Worm (Caenorhabditis elegans) whole organism, young adult: ENCODE results near the gene srx-19.

Experiments used
- C06A6.2 ChIP-seq: fragments of 200-800 bp; sonication (Bioruptor generic); conservative IDR thresholded peaks from 2 replicates; pipeline ENCODE4 v1.3.6; 2022; ENCODE audit warnings: missing genetic modification characterization, missing compliant biosample characterization
- F39B2.1 ChIP-seq: fragments of 200-800 bp; sonication (Bioruptor generic); IDR thresholded peaks from 2 replicates; pipeline ENCODE4 v1.3.6; 2022; ENCODE audit warnings: missing genetic modification reagents, missing genetic modification characterization, missing compliant biosample characterization
- F57A8.1 ChIP-seq: fragments of 200-800 bp; sonication (Bioruptor generic); optimal IDR thresholded peaks from 2 replicates; lab custom pipeline; 2018; ENCODE audit warnings: mild to moderate bottlenecking, missing genetic modification characterization, moderate library complexity, missing compliant biosample characterization
- F57C9.4 ChIP-seq: sonication (generic microtip); optimal IDR thresholded peaks from 2 replicates; lab custom pipeline; 2017; ENCODE audit warnings: mild to moderate bottlenecking, missing genetic modification characterization, missing compliant biosample characterization
- Y53F4B.3 ChIP-seq: fragments of 200-800 bp; sonication (Bioruptor generic); IDR thresholded peaks from 2 replicates; pipeline ENCODE4 v1.3.6; 2022; ENCODE audit warnings: missing genetic modification reagents, missing genetic modification characterization, missing compliant biosample characterization
- Y95B8A.8 ChIP-seq: fragments of 200-800 bp; sonication (Bioruptor generic); IDR thresholded peaks from 2 replicates; pipeline ENCODE4 v1.3.6; 2022; ENCODE audit warnings: missing genetic modification reagents, missing genetic modification characterization, missing compliant biosample characterization
- ama-1 ChIP-seq, 3 experiments: fragments of 150-350 bp in 1 of 3; sonication (generic microtip) in 2 of 3; optimal IDR thresholded peaks; 2 replicates each; lab custom pipeline; 2014 to 2018; ENCODE audit warnings: missing biosample characterization in 2 of 3, missing genetic modification characterization in 2 of 3, missing genetic modification reagents in 2 of 3
- aptf-2 ChIP-seq: fragments of 200-800 bp; sonication (Bioruptor generic); conservative IDR thresholded peaks from 2 replicates; pipeline ENCODE4 v1.3.6; 2022; ENCODE audit warnings: missing genetic modification reagents, missing genetic modification characterization, missing compliant biosample characterization
- athp-1 ChIP-seq: sonication (generic microtip); optimal IDR thresholded peaks from 2 replicates; lab custom pipeline; 2017; ENCODE audit warnings: mild to moderate bottlenecking, missing genetic modification characterization, missing compliant biosample characterization
- attf-5 ChIP-seq: fragments of 200-800 bp; sonication (Bioruptor generic); optimal IDR thresholded peaks from 2 replicates; lab custom pipeline; 2018; ENCODE audit warnings: mild to moderate bottlenecking, missing genetic modification characterization, missing compliant biosample characterization
- cebp-2 ChIP-seq: fragments of 200-800 bp; sonication (Bioruptor generic); IDR thresholded peaks from 2 replicates; pipeline ENCODE4 v1.3.6; 2022; ENCODE audit warnings: missing genetic modification characterization, missing compliant biosample characterization
- ceh-27 ChIP-seq: fragments of 200-800 bp; sonication (Bioruptor generic); optimal IDR thresholded peaks from 2 replicates; lab custom pipeline; 2018; ENCODE audit warnings: mild to moderate bottlenecking, missing genetic modification characterization, moderate library complexity, missing compliant biosample characterization
- ceh-40 ChIP-seq: fragments of 200-800 bp; sonication (Bioruptor generic); IDR thresholded peaks from 2 replicates; pipeline ENCODE4 v1.3.6; 2022; ENCODE audit warnings: missing genetic modification characterization, missing compliant biosample characterization
- gei-17 ChIP-seq: fragments of 200-800 bp; sonication (Bioruptor generic); optimal IDR thresholded peaks from 2 replicates; lab custom pipeline; 2018; ENCODE audit warnings: mild to moderate bottlenecking, missing genetic modification characterization, missing compliant biosample characterization
- hmg-20 ChIP-seq: fragments of 200-800 bp; sonication (Bioruptor generic); IDR thresholded peaks from 2 replicates; pipeline ENCODE4 v1.3.6; 2022; ENCODE audit warnings: missing genetic modification reagents, missing genetic modification characterization, missing compliant biosample characterization
- hrde-1 ChIP-seq: sonication (generic microtip); optimal IDR thresholded peaks from 2 replicates; lab custom pipeline; 2016; ENCODE audit warnings: missing genetic modification characterization, mild to moderate bottlenecking, missing compliant biosample characterization, moderate library complexity, missing genotype, missing genetic modification reagents, borderline replicate concordance
- lag-1 ChIP-seq: fragments of 200-800 bp; sonication (Bioruptor generic); IDR thresholded peaks from 2 replicates; pipeline ENCODE4 v1.3.6; 2022; ENCODE audit warnings: missing genetic modification reagents, missing genetic modification characterization, missing compliant biosample characterization
- let-526 ChIP-seq: fragments of 200-800 bp; sonication (Bioruptor generic); IDR thresholded peaks from 2 replicates; pipeline ENCODE4 v1.3.6; 2022; ENCODE audit warnings: missing genetic modification reagents, missing genetic modification characterization, missing compliant biosample characterization
- lin-35 ChIP-seq, 3 experiments: fragments of 150-350 bp in 2 of 3; sonication (generic microtip) in 1 of 3; optimal IDR thresholded peaks; 2 replicates each; lab custom pipeline; 2014 to 2018; ENCODE audit warnings: missing biosample characterization in 3 of 3, missing genetic modification characterization in 3 of 3, missing genetic modification reagents in 3 of 3
- lin-54 ChIP-seq: fragments of 200-800 bp; sonication (Bioruptor generic); optimal IDR thresholded peaks from 2 replicates; lab custom pipeline; 2018; ENCODE audit warnings: mild to moderate bottlenecking, missing genetic modification characterization, missing compliant biosample characterization
- lsy-27 ChIP-seq: sonication (generic microtip); optimal IDR thresholded peaks from 2 replicates; lab custom pipeline; 2017; ENCODE audit warnings: missing genetic modification characterization, mild to moderate bottlenecking, missing compliant biosample characterization, antibody characterized with exemption, missing genotype, borderline replicate concordance; ENCODE audit not compliant: insufficient read depth
- mxl-1 ChIP-seq: sonication (generic microtip); optimal IDR thresholded peaks from 2 replicates; lab custom pipeline; 2016; ENCODE audit warnings: missing genetic modification characterization, missing compliant biosample characterization
- nhr-120 ChIP-seq: fragments of 200-800 bp; sonication (Bioruptor generic); IDR thresholded peaks from 2 replicates; pipeline ENCODE4 v1.3.6; 2022; ENCODE audit warnings: missing genetic modification characterization, missing compliant biosample characterization
- nhr-27 ChIP-seq: fragments of 200-800 bp; sonication (Bioruptor generic); optimal IDR thresholded peaks from 2 replicates; lab custom pipeline; 2018; ENCODE audit warnings: mild to moderate bottlenecking, missing genetic modification characterization, moderate library complexity, missing compliant biosample characterization
- repo-1 ChIP-seq: sonication (generic microtip); optimal IDR thresholded peaks from 2 replicates; lab custom pipeline; 2017; ENCODE audit warnings: mild to moderate bottlenecking, missing genetic modification characterization, missing compliant biosample characterization
- rpc-1 ChIP-seq, 2 experiments: fragments of 150-350 bp in 1 of 2; sonication (generic microtip) in 1 of 2; optimal IDR thresholded peaks; 2 replicates each; lab custom pipeline; 2014 to 2018; ENCODE audit warnings: missing biosample characterization in 1 of 2, missing genetic modification characterization in 1 of 2, missing genetic modification reagents in 1 of 2, missing genotype in 1 of 2
- sea-2 ChIP-seq: fragments of 200-800 bp; sonication (Bioruptor generic); IDR thresholded peaks from 2 replicates; pipeline ENCODE4 v1.3.6; 2022; ENCODE audit warnings: missing genetic modification characterization, missing compliant biosample characterization
- snpc-1.1 ChIP-seq: sonication (generic microtip); optimal IDR thresholded peaks from 2 replicates; lab custom pipeline; 2017; ENCODE audit warnings: missing genetic modification characterization, mild to moderate bottlenecking, missing compliant biosample characterization, antibody characterized with exemption, moderate library complexity, missing genotype, missing genetic modification reagents; ENCODE audit not compliant: insufficient read depth
- snpc-1.3 ChIP-seq: sonication (generic microtip); optimal IDR thresholded peaks from 2 replicates; lab custom pipeline; 2017; ENCODE audit warnings: missing genetic modification characterization, mild to moderate bottlenecking, missing compliant biosample characterization, antibody characterized with exemption, moderate library complexity, missing genotype, missing genetic modification reagents; ENCODE audit not compliant: insufficient read depth
- tbp1 ChIP-seq: fragments of 200-800 bp; sonication (Bioruptor generic); optimal IDR thresholded peaks from 2 replicates; lab custom pipeline; 2018; ENCODE audit warnings: mild to moderate bottlenecking, missing genetic modification characterization, missing compliant biosample characterization
- unc-62 ChIP-seq: fragments of 150-350 bp; optimal IDR thresholded peaks from 2 replicates; lab custom pipeline; 2014; ENCODE audit warnings: missing biosample characterization, missing genetic modification reagents, missing genetic modification characterization
- xnd-1 ChIP-seq: sonication (generic microtip); optimal IDR thresholded peaks from 2 replicates; lab custom pipeline; 2016; ENCODE audit warnings: missing genotype, missing genetic modification reagents, missing genetic modification characterization, missing compliant biosample characterization
- zim-3 ChIP-seq: sonication (generic microtip); optimal IDR thresholded peaks from 2 replicates; lab custom pipeline; 2017; ENCODE audit warnings: mild to moderate bottlenecking, missing genetic modification characterization, moderate library complexity, missing compliant biosample characterization
- ztf-25 ChIP-seq: fragments of 200-800 bp; sonication (Bioruptor generic); IDR thresholded peaks from 2 replicates; pipeline ENCODE4 v1.3.6; 2022; ENCODE audit warnings: missing genetic modification reagents, missing genetic modification characterization, missing compliant biosample characterization
- ztf-3 ChIP-seq: fragments of 200-800 bp; sonication (Bioruptor generic); optimal IDR thresholded peaks from 2 replicates; lab custom pipeline; 2018; ENCODE audit warnings: mild to moderate bottlenecking, missing genetic modification characterization, missing compliant biosample characterization

Gene srx-19

DNA sequence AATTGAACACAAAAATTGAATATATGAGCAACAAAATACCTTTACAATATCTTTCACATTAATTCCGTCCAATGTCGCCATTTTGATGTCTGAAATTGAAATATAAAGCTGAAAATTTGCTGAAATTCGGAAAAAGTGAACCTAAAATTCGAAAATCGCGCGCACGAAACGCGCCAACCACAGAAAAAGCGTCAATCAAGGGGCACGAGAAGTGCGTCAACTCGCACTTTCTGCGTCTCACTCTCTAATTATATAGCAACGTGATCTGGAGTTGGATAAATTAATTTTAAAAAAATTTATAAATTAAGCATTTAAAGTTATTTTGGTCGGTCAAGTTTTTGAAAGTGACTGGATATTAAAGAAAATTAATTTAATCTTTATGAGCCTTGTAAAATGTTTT is 46.3 kb downstream of the srx-19 start, which contains the start of gene ruvb-2 (continued):
- TF ChIP-seq mxl-1 (tag; lab: Kevin White, UChicago) = no peak
- TF ChIP-seq ama-1 (optimal IDR thresholded peaks at IDR 0.05; lab: Kevin White, UChicago) = no peak
- TF ChIP-seq ama-1 (GFP tag; optimal IDR thresholded peaks at IDR 0.05; lab: Kevin White, UChicago) = no peak
- TF ChIP-seq Y95B8A.8 (GFP tag; lab: Robert Waterston, UW) = 0 out of 2 replicates have a peak, but pooled peaks have one; percentile 35
- TF ChIP-seq hrde-1 (tag; lab: Kevin White, UChicago) = no peak
- TF ChIP-seq ceh-40 (GFP tag; lab: Robert Waterston, UW) = no peak
- no peak for TF ChIP-seq F39B2.1 (GFP tag; lab: Robert Waterston, UW)
- no peak for TF ChIP-seq unc-62 (GFP tag; lab: Kevin White, UChicago)
- TF ChIP-seq lsy-27 (tag; lab: Kevin White, UChicago) = no peak
- no peak for TF ChIP-seq nhr-27 (tag; lab: Kevin White, UChicago)
- no peak for TF ChIP-seq hmg-20 (GFP tag; lab: Robert Waterston, UW)
- TF ChIP-seq snpc-1.1 (tag; lab: Kevin White, UChicago) = peak; percentile 31
- peak; percentile 97 for TF ChIP-seq attf-5
- TF ChIP-seq C06A6.2 (GFP tag; lab: Robert Waterston, UW) = no peak; the same call in 1 of the 2 replicates
- TF ChIP-seq ztf-25 (GFP tag; lab: Robert Waterston, UW) = no peak
- TF ChIP-seq repo-1 (tag; lab: Kevin White, UChicago) = no peak
- TF ChIP-seq snpc-1.3 (tag; lab: Kevin White, UChicago) = peak; percentile 56
- no peak for TF ChIP-seq nhr-120 (GFP tag; lab: Robert Waterston, UW)
- no peak for TF ChIP-seq ztf-3
- TF ChIP-seq cebp-2 (GFP tag; lab: Robert Waterston, UW) = no peak
- no peak for TF ChIP-seq lag-1
- no peak for TF ChIP-seq F57C9.4
- no peak for TF ChIP-seq zim-3

ce11 chrIV:6920063-6920462 is 47.0 kb downstream of the srx-19 start, which contains the start of gene T22D1.18:
T22D1.18 (minus strand) TSS chrIV:6920163.
- no peak for TF ChIP-seq snpc-1.1 (tag; lab: Kevin White, UChicago)
- no peak for TF ChIP-seq hmg-20 (GFP tag; lab: Robert Waterston, UW)
- no peak for TF ChIP-seq let-526 (GFP tag; lab: Robert Waterston, UW)
- no peak for TF ChIP-seq aptf-2 (GFP tag; lab: Robert Waterston, UW)
- no peak for TF ChIP-seq F57A8.1
- no peak for TF ChIP-seq unc-62 (GFP tag; lab: Kevin White, UChicago)
- no peak for TF ChIP-seq athp-1 (tag; lab: Kevin White, UChicago)

ce11 chrIV:6923070-6923469 is 50.0 kb downstream of the srx-19 start, which contains the start of gene T22D1.1:
T22D1.1 (plus strand) TSS chrIV:6923370.
- TF ChIP-seq let-526 (GFP tag; lab: Robert Waterston, UW) (no peak), sea-2 (GFP tag; lab: Robert Waterston, UW) (no peak), ceh-27 (GFP tag; lab: Kevin White, UChicago) (no peak), lin-54 (GFP tag; lab: Kevin White, UChicago) (no peak), cebp-2 (GFP tag; lab: Robert Waterston, UW) (no peak), ztf-25 (GFP tag; lab: Robert Waterston, UW) (no peak), lin-35 (GFP tag; optimal IDR thresholded peaks at IDR 0.05; lab: Kevin White, UChicago) (no peak), Y53F4B.3 (GFP tag; lab: Robert Waterston, UW) (no peak), xnd-1 (tag; lab: Kevin White, UChicago) (no peak), F57A8.1 (no peak), nhr-120 (GFP tag; lab: Robert Waterston, UW) (no peak), rpc-1 (optimal IDR thresholded peaks at IDR 0.05; lab: Kevin White, UChicago) (no peak), rpc-1 (tag; optimal IDR thresholded peaks at IDR 0.05; lab: Kevin White, UChicago) (no peak), gei-17 (no peak), tbp1 (no peak)
